Fruit fly (Drosophila melanogaster) Kc167 (cell line): ENCODE data around the gene CG32669.

Experiments used
- Myc ChIP-seq: fragments of >200 bp; optimal IDR thresholded peaks from 2 replicates; lab custom pipeline; 2017; ENCODE audit warnings: missing external identifiers
- h ChIP-seq: fragments of >200 bp; optimal IDR thresholded peaks from 3 replicates; lab custom pipeline; 2018; ENCODE audit warnings: missing external identifiers
- psq ChIP-seq: fragments of >200 bp; optimal IDR thresholded peaks from 2 replicates; lab custom pipeline; 2017; ENCODE audit warnings: missing external identifiers
- ttk ChIP-seq: sonication (Bioruptor generic); optimal IDR thresholded peaks from 2 replicates; lab custom pipeline; 2017; ENCODE audit warnings: missing external identifiers

DNA sequence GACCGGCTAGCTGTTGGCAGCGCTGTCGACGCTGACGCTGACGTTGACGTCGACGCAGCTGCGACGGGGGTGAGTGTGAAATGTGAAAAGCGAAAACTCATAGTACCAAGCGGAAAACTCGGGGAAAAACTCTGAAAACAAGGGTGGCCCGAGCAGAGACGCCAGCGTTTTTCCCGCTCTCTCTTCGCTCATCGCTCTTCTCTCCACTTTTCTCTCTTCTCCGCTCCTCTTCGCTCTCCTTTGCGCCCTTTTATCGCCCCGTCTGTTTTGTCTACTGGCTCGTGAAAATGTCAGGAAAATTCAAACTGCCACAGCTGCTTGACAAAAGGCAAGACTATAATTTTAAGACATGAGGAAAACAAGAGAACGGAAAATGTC, 21.5 kb downstream of the CG32669 start:
- TF ChIP-seq psq (no peak), ttk (lab: Kevin White, UChicago) (no peak), h (lab: Kevin White, UChicago) (no peak), Myc (lab: Kevin White, UChicago) (no peak)
